Worm (Caenorhabditis elegans) whole organism, L2 larva: ENCODE measurements around the gene C18H7.1.
A peak's percentile ranks its signal among the peaks of the same experiment; 100 is the strongest.

Experiments
- C34F6.9 ChIP-seq: fragments of 150-350 bp; optimal IDR thresholded peaks from 2 replicates; lab custom pipeline; 2014; ENCODE audit warnings: missing biosample characterization, missing genetic modification characterization
- Y55F3AM.14 ChIP-seq: fragments of 200-800 bp; sonication (Bioruptor generic); optimal IDR thresholded peaks from 2 replicates; lab custom pipeline; 2018; ENCODE audit warnings: mild to moderate bottlenecking, missing genetic modification characterization, missing compliant biosample characterization
- ZK546.5 ChIP-seq: sonication (generic microtip); optimal IDR thresholded peaks from 2 replicates; lab custom pipeline; 2017; ENCODE audit warnings: missing biosample characterization, missing genetic modification characterization
- alr-1 ChIP-seq: fragments of 150-350 bp; optimal IDR thresholded peaks from 2 replicates; lab custom pipeline; 2014; ENCODE audit warnings: missing biosample characterization, missing genetic modification characterization
- ama-1 ChIP-seq: fragments of 150-350 bp; optimal IDR thresholded peaks from 2 replicates; lab custom pipeline; 2018; ENCODE audit warnings: inconsistent platforms
- blmp-1 ChIP-seq: sonication (generic microtip); optimal IDR thresholded peaks from 2 replicates; lab custom pipeline; 2017; ENCODE audit warnings: missing genetic modification characterization, mild to moderate bottlenecking, missing compliant biosample characterization, antibody characterized with exemption, moderate library complexity; ENCODE audit not compliant: insufficient read depth
- ceh-16 ChIP-seq: fragments of 150-350 bp; optimal IDR thresholded peaks from 2 replicates; lab custom pipeline; 2014; ENCODE audit warnings: missing biosample characterization, missing genetic modification characterization
- ceh-82 ChIP-seq: fragments of 150-350 bp; optimal IDR thresholded peaks from 2 replicates; lab custom pipeline; 2014; ENCODE audit warnings: missing biosample characterization, missing genetic modification characterization
- crh-2 ChIP-seq: sonication (generic microtip); optimal IDR thresholded peaks from 2 replicates; lab custom pipeline; 2017; ENCODE audit warnings: missing biosample characterization, missing genetic modification characterization
- dmd-4 ChIP-seq: sonication (generic microtip); optimal IDR thresholded peaks from 2 replicates; lab custom pipeline; 2017; ENCODE audit warnings: missing biosample characterization, missing genetic modification characterization
- egl-27 ChIP-seq: sonication (generic microtip); optimal IDR thresholded peaks from 3 replicates; lab custom pipeline; 2017; ENCODE audit warnings: missing biosample characterization, missing genetic modification reagents, missing genetic modification characterization
- elt-1 ChIP-seq: fragments of 150-350 bp; optimal IDR thresholded peaks from 2 replicates; lab custom pipeline; 2014; ENCODE audit warnings: missing biosample characterization, missing genetic modification characterization
- elt-3 ChIP-seq: sonication (generic microtip); optimal IDR thresholded peaks from 2 replicates; lab custom pipeline; 2017; ENCODE audit warnings: missing biosample characterization, missing genetic modification characterization
- fos-1 ChIP-seq: fragments of 150-350 bp; optimal IDR thresholded peaks from 2 replicates; lab custom pipeline; 2014; ENCODE audit warnings: missing biosample characterization, missing genetic modification characterization
- gmeb-1 ChIP-seq: fragments of 150-350 bp; optimal IDR thresholded peaks from 2 replicates; lab custom pipeline; 2014; ENCODE audit warnings: missing biosample characterization, missing genetic modification characterization
- lin-11 ChIP-seq: fragments of 150-350 bp; sonication (generic microtip); optimal IDR thresholded peaks from 2 replicates; lab custom pipeline; 2014; ENCODE audit warnings: missing biosample characterization, missing genetic modification characterization, inconsistent platforms, mixed read lengths
- lin-39 ChIP-seq: fragments of 150-350 bp; optimal IDR thresholded peaks from 2 replicates; lab custom pipeline; 2014; ENCODE audit warnings: missing biosample characterization, missing genetic modification reagents, missing genetic modification characterization
- lsy-2 ChIP-seq, 2 experiments: fragments of 150-350 bp in 1 of 2; sonication (generic microtip) in 1 of 2; optimal IDR thresholded peaks; 2 replicates each; lab custom pipeline; 2014 to 2017; ENCODE audit warnings: missing biosample characterization in 2 of 2, missing genetic modification characterization in 2 of 2
- mab-5 ChIP-seq: fragments of 150-350 bp; optimal IDR thresholded peaks from 2 replicates; lab custom pipeline; 2014; ENCODE audit warnings: missing biosample characterization, missing genetic modification characterization
- mdl-1 ChIP-seq, 2 experiments: fragments of 150-350 bp in 1 of 2; sonication (generic microtip) in 1 of 2; optimal IDR thresholded peaks; 2 replicates each; lab custom pipeline; 2017; ENCODE audit warnings: missing biosample characterization in 2 of 2, missing genetic modification characterization in 2 of 2
- nhr-10 ChIP-seq: sonication (generic microtip); optimal IDR thresholded peaks from 2 replicates; lab custom pipeline; 2017; ENCODE audit warnings: missing biosample characterization, missing genetic modification characterization
- nhr-129 ChIP-seq: fragments of 150-350 bp; optimal IDR thresholded peaks from 2 replicates; lab custom pipeline; 2014; ENCODE audit warnings: missing biosample characterization, missing genetic modification characterization
- nhr-25 ChIP-seq: fragments of 150-350 bp; sonication (generic microtip); optimal IDR thresholded peaks from 3 replicates; lab custom pipeline; 2014; ENCODE audit warnings: missing biosample characterization, missing genetic modification characterization
- nhr-6 ChIP-seq: fragments of 150-350 bp; optimal IDR thresholded peaks from 2 replicates; lab custom pipeline; 2014; ENCODE audit warnings: missing biosample characterization, missing genetic modification characterization
- nhr-77 ChIP-seq: fragments of 150-350 bp; optimal IDR thresholded peaks from 2 replicates; lab custom pipeline; 2014; ENCODE audit warnings: missing biosample characterization, missing genetic modification characterization
- peb-1 ChIP-seq: fragments of 150-350 bp; optimal IDR thresholded peaks from 2 replicates; lab custom pipeline; 2014; ENCODE audit warnings: missing biosample characterization, missing genetic modification characterization
- sem-4 ChIP-seq: fragments of 150-350 bp; optimal IDR thresholded peaks from 2 replicates; lab custom pipeline; 2014; ENCODE audit warnings: missing biosample characterization, missing genetic modification reagents, missing genetic modification characterization
- skn-1 ChIP-seq: sonication (generic microtip); optimal IDR thresholded peaks from 2 replicates; lab custom pipeline; 2017; ENCODE audit warnings: missing biosample characterization, missing genetic modification characterization
- sma-3 ChIP-seq: sonication (generic microtip); optimal IDR thresholded peaks from 2 replicates; lab custom pipeline; 2016; ENCODE audit warnings: missing genetic modification reagents, missing genetic modification characterization, missing compliant biosample characterization
- sma-9 ChIP-seq, 2 experiments: fragments of 150-350 bp in 1 of 2; sonication (generic microtip) in 1 of 2; optimal IDR thresholded peaks; 2 replicates each; lab custom pipeline; 2014 to 2016; ENCODE audit warnings: missing genetic modification characterization in 2 of 2, mild to moderate bottlenecking in 1 of 2, missing biosample characterization in 1 of 2, missing compliant biosample characterization in 1 of 2, missing genetic modification reagents in 1 of 2, moderate library complexity in 1 of 2
- snpc-4 ChIP-seq: fragments of 150-350 bp; optimal IDR thresholded peaks from 2 replicates; lab custom pipeline; 2014; ENCODE audit warnings: missing biosample characterization, missing genetic modification characterization
- unc-39 ChIP-seq: fragments of 150-350 bp; optimal IDR thresholded peaks from 2 replicates; lab custom pipeline; 2014; ENCODE audit warnings: missing biosample characterization, missing genetic modification characterization
- unc-62 ChIP-seq: fragments of 150-350 bp; optimal IDR thresholded peaks from 2 replicates; lab custom pipeline; 2014; ENCODE audit warnings: missing biosample characterization, missing genetic modification reagents, missing genetic modification characterization
- zag-1 ChIP-seq: fragments of 150-350 bp; optimal IDR thresholded peaks from 2 replicates; lab custom pipeline; 2014; ENCODE audit warnings: missing biosample characterization, missing genetic modification characterization
- ztf-1 ChIP-seq: fragments of 200-800 bp; sonication (Bioruptor generic); conservative IDR thresholded peaks from 2 replicates; pipeline ENCODE4 v1.3.6; 2022; ENCODE audit warnings: missing genetic modification characterization, missing compliant biosample characterization
- ztf-11 ChIP-seq: sonication (generic microtip); optimal IDR thresholded peaks from 2 replicates; lab custom pipeline; 2017; ENCODE audit warnings: missing biosample characterization, missing genetic modification characterization
- ztf-4 ChIP-seq: fragments of 150-350 bp; optimal IDR thresholded peaks from 2 replicates; lab custom pipeline; 2014; ENCODE audit warnings: missing biosample characterization, missing genetic modification characterization

C18H7.1 gene

ce11 chrIV:658497-659177 lies 43.3 kb downstream of the C18H7.1 start:
- TF ChIP-seq peb-1 (no peak), ama-1 (lab: Kevin White, UChicago) (peak; percentile 50), ztf-11 (tag; lab: Kevin White, UChicago) (no peak), sma-9 (GFP tag; optimal IDR thresholded peaks at IDR 0.05; lab: Kevin White, UChicago) (no peak), sma-9 (tag; optimal IDR thresholded peaks at IDR 0.05; lab: Kevin White, UChicago) (no peak), sem-4 (tag; lab: Kevin White, UChicago) (no peak)

ce11 chrIV:659585-659984 lies 44.2 kb downstream of the C18H7.1 start:
- TF ChIP-seq unc-62 (GFP tag; lab: Kevin White, UChicago) (no peak), lin-11 (tag; lab: Kevin White, UChicago) (peak; percentile 21)
- TF ChIP-seq, all 48 proteins: peak for 1

ce11 chrIV:661623-662022 lies 46.3 kb downstream of the C18H7.1 start:
- TF ChIP-seq mdl-1 (tag; optimal IDR thresholded peaks at IDR 0.05; lab: Kevin White, UChicago) (no peak), elt-3 (tag; lab: Kevin White, UChicago) (no peak), unc-62 (GFP tag; lab: Kevin White, UChicago) (no peak), nhr-77 (no peak), alr-1 (tag; lab: Kevin White, UChicago) (no peak), lsy-2 (tag; optimal IDR thresholded peaks at IDR 0.05; lab: Kevin White, UChicago) (no peak), ceh-82 (no peak), blmp-1 (tag; lab: Kevin White, UChicago) (no peak), egl-27 (no peak), skn-1 (tag; lab: Kevin White, UChicago) (no peak), Y55F3AM.14 (no peak), snpc-4 (tag; lab: Kevin White, UChicago) (no peak), elt-1 (tag; lab: Kevin White, UChicago) (no peak), nhr-10 (tag; lab: Kevin White, UChicago) (no peak), lin-39 (no peak), ztf-4 (tag; lab: Kevin White, UChicago) (no peak), gmeb-1 (no peak)

- no peak for TF ChIP-seq nhr-77
- peak; percentile 10 for TF ChIP-seq nhr-129 (tag; lab: Kevin White, UChicago)
- peak; percentile 29 for TF ChIP-seq nhr-25 (tag; lab: Kevin White, UChicago)
- no peak for TF ChIP-seq unc-39 (tag; lab: Kevin White, UChicago)
- TF ChIP-seq alr-1 (tag; lab: Kevin White, UChicago) = no peak
- TF ChIP-seq mab-5 = no peak
- peak; percentile 29 for TF ChIP-seq C34F6.9 (tag; lab: Kevin White, UChicago)
- peak in 1 of 2 experiments; percentile 14 for TF ChIP-seq lsy-2 (tag; optimal IDR thresholded peaks at IDR 0.05; lab: Kevin White, UChicago)
- no peak for TF ChIP-seq zag-1 (tag; lab: Kevin White, UChicago)
- TF ChIP-seq ZK546.5 (tag; lab: Kevin White, UChicago) = no peak
- no peak for TF ChIP-seq elt-3 (tag; lab: Kevin White, UChicago)
- no peak for TF ChIP-seq nhr-6 (tag; lab: Kevin White, UChicago)
- TF ChIP-seq gmeb-1 = no peak
- TF ChIP-seq ama-1 (lab: Kevin White, UChicago) = no peak
- TF ChIP-seq skn-1 (tag; lab: Kevin White, UChicago) = no peak
- no peak for TF ChIP-seq sem-4 (tag; lab: Kevin White, UChicago)
- no peak for TF ChIP-seq ceh-16 (tag; lab: Kevin White, UChicago)
- no peak for TF ChIP-seq blmp-1 (tag; lab: Kevin White, UChicago)
- no peak for TF ChIP-seq sma-9 (GFP tag; optimal IDR thresholded peaks at IDR 0.05; lab: Kevin White, UChicago)
- no peak for TF ChIP-seq sma-9 (tag; optimal IDR thresholded peaks at IDR 0.05; lab: Kevin White, UChicago)
- TF ChIP-seq, all 48 proteins: peak for 4
These were observed 48.8 kb downstream of the C18H7.1 start for ce11 chrIV:664122-664521.

ce11 chrIV:665225-665624 lies 49.9 kb downstream of the C18H7.1 start, which contains the start of gene K11H12.7:
Gene K11H12.7, plus strand, starts transcription at chrIV:665525.
- TF ChIP-seq ztf-4 (tag; lab: Kevin White, UChicago) (no peak), ztf-11 (tag; lab: Kevin White, UChicago) (no peak), peb-1 (no peak), nhr-10 (tag; lab: Kevin White, UChicago) (no peak), C34F6.9 (tag; lab: Kevin White, UChicago) (no peak), ztf-1 (GFP tag; lab: Robert Waterston, UW) (no peak), ceh-16 (tag; lab: Kevin White, UChicago) (no peak), sma-3 (no peak), ama-1 (lab: Kevin White, UChicago) (no peak), fos-1 (tag; lab: Kevin White, UChicago) (no peak), gmeb-1 (no peak), crh-2 (tag; lab: Kevin White, UChicago) (no peak), dmd-4 (tag; lab: Kevin White, UChicago) (no peak), nhr-25 (tag; lab: Kevin White, UChicago) (no peak), sem-4 (tag; lab: Kevin White, UChicago) (no peak), snpc-4 (tag; lab: Kevin White, UChicago) (no peak), nhr-6 (tag; lab: Kevin White, UChicago) (no peak)
